Worm (Caenorhabditis elegans) whole organism, L1 larva: Measurements from ENCODE around the gene eri-5.

ENCODE experiments used
- aha-1 ChIP-seq: fragments of 150-350 bp; optimal IDR thresholded peaks from 2 replicates; lab custom pipeline; 2014; ENCODE audit warnings: missing biosample characterization, missing genetic modification characterization
- alr-1 ChIP-seq: fragments of 200-800 bp; sonication (Bioruptor generic); optimal IDR thresholded peaks from 2 replicates; lab custom pipeline; 2018; ENCODE audit warnings: borderline replicate concordance, mild to moderate bottlenecking, missing genetic modification characterization, missing compliant biosample characterization
- ama-1 ChIP-seq: fragments of 150-350 bp; optimal IDR thresholded peaks from 2 replicates; lab custom pipeline; 2014
- hlh-4 ChIP-seq: sonication (generic microtip); optimal IDR thresholded peaks from 2 replicates; lab custom pipeline; 2016; ENCODE audit warnings: mild to moderate bottlenecking, missing genetic modification characterization, missing compliant biosample characterization
- lin-13 ChIP-seq: fragments of 150-350 bp; optimal IDR thresholded peaks from 2 replicates; lab custom pipeline; 2014; ENCODE audit warnings: missing biosample characterization, missing genetic modification reagents, missing genetic modification characterization
- mdl-1 ChIP-seq, 2 experiments: fragments of 150-350 bp; optimal IDR thresholded peaks; 2 replicates each; lab custom pipeline; 2014 to 2017; ENCODE audit warnings: missing biosample characterization in 2 of 2, missing genetic modification characterization in 2 of 2, inconsistent platforms in 1 of 2
- nhr-11 ChIP-seq: fragments of 150-350 bp; optimal IDR thresholded peaks from 2 replicates; lab custom pipeline; 2014; ENCODE audit warnings: missing biosample characterization, missing genetic modification characterization
- nhr-76 ChIP-seq: sonication (generic microtip); optimal IDR thresholded peaks from 2 replicates; lab custom pipeline; 2017; ENCODE audit warnings: missing biosample characterization, missing genetic modification characterization
- nhr-84 ChIP-seq: sonication (generic microtip); optimal IDR thresholded peaks from 2 replicates; lab custom pipeline; 2017; ENCODE audit warnings: missing biosample characterization, missing genetic modification characterization
- pqm-1 ChIP-seq: sonication (generic microtip); optimal IDR thresholded peaks from 3 replicates; lab custom pipeline; 2017; ENCODE audit warnings: missing biosample characterization, missing genetic modification characterization
- skn-1 ChIP-seq: fragments of 150-350 bp; optimal IDR thresholded peaks from 2 replicates; lab custom pipeline; 2014; ENCODE audit warnings: missing biosample characterization, missing genetic modification characterization
- zag-1 ChIP-seq: fragments of 150-350 bp; optimal IDR thresholded peaks from 2 replicates; lab custom pipeline; 2014; ENCODE audit warnings: missing biosample characterization, missing genetic modification characterization

DNA sequence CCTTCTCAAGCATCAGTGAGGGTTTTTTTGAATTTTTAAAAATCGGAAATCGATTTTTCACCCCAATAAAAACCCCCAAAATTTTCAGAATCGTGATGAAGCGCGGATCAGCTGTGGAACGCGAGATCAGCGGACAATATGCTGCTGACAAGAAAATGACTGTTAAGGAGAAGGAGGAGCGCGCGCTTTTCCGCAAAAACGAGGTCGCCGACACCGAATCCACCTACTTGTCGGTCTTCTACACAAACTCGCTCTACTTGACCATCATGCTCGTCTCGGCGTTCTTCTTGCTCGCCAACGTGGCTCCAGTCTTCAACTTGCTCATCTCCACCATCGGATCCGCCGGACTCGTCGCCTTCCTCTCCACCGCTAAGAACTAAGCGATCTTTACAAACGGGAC is 876 bp upstream of the eri-5 start:
- TF ChIP-seq nhr-76 (tag; lab: Kevin White, UChicago) (no peak), hlh-4 (tag; lab: Kevin White, UChicago) (no peak), zag-1 (tag; lab: Kevin White, UChicago) (no peak), ama-1 (lab: Kevin White, UChicago) (no peak), lin-13 (GFP tag; lab: Kevin White, UChicago) (no peak), alr-1 (tag; lab: Kevin White, UChicago) (no peak), aha-1 (tag; lab: Kevin White, UChicago) (no peak), mdl-1 (tag; optimal IDR thresholded peaks at IDR 0.05; lab: Kevin White, UChicago) (no peak), nhr-84 (no peak), skn-1 (no peak), pqm-1 (tag; lab: Kevin White, UChicago) (no peak), nhr-11 (tag; lab: Kevin White, UChicago) (no peak)
